Worm (Caenorhabditis elegans): ENCODE measurements around the gene pst-1.
A peak's percentile ranks its signal among the peaks of the same experiment; 100 is the strongest.

The pst-1 gene

ce11 chrV:5943167-5943566 is at the start of gene pst-1:
pst-1 (plus strand) TSS chrV:5943467.
- TF ChIP-seq flt-1 (GFP tag; IDR thresholded peaks at IDR 0.05): no peak
- no peak for TF ChIP-seq klf-2 (GFP tag; conservative IDR thresholded peaks at IDR 0.05)
- TF ChIP-seq ztf-29 (GFP tag; IDR thresholded peaks at IDR 0.05): no peak
- TF ChIP-seq med-1 (GFP tag; optimal IDR thresholded peaks at IDR 0.05; ENCODE audit: insufficient read depth): no peak
- TF ChIP-seq ztf-23 (GFP tag; IDR thresholded peaks at IDR 0.05): no peak

- no peak for TF ChIP-seq ref-1 (GFP tag; conservative IDR thresholded peaks at IDR 0.05)
- TF ChIP-seq cog-1 (tag; optimal IDR thresholded peaks at IDR 0.05): no peak
- TF ChIP-seq tab-1 (GFP tag; IDR thresholded peaks at IDR 0.05): no peak
- no peak for TF ChIP-seq med-1 (GFP tag; optimal IDR thresholded peaks at IDR 0.05; ENCODE audit: insufficient read depth)
- TF ChIP-seq T22C8.4 (GFP tag; IDR thresholded peaks at IDR 0.05): no peak
These were observed 48.2 kb upstream of the pst-1 start, which contains the start of gene grd-9 for ce11 chrV:5895021-5895420. grd-9 (plus strand) TSS chrV:5895321.

- TF ChIP-seq T22C8.4 (GFP tag; IDR thresholded peaks at IDR 0.05): no peak
- no peak for TF ChIP-seq cog-1 (tag; optimal IDR thresholded peaks at IDR 0.05)
- no peak for TF ChIP-seq ztf-29 (GFP tag; IDR thresholded peaks at IDR 0.05)
- no peak for TF ChIP-seq tab-1 (GFP tag; IDR thresholded peaks at IDR 0.05)
- no peak for TF ChIP-seq flt-1 (GFP tag; IDR thresholded peaks at IDR 0.05)
- no peak for TF ChIP-seq klf-2 (GFP tag; conservative IDR thresholded peaks at IDR 0.05)
- TF ChIP-seq med-1 (GFP tag; optimal IDR thresholded peaks at IDR 0.05; ENCODE audit: insufficient read depth): no peak
- TF ChIP-seq ztf-23 (GFP tag; IDR thresholded peaks at IDR 0.05): no peak
- TF ChIP-seq ref-1 (GFP tag; conservative IDR thresholded peaks at IDR 0.05): no peak
These were observed 43.3 kb upstream of the pst-1 start, which contains the start of gene srd-16 for ce11 chrV:5899940-5900339. srd-16 (minus strand) TSS chrV:5900040.

ce11 chrV:5901833-5902232 is 41.4 kb upstream of the pst-1 start, which contains the start of gene C04E6.5:
C04E6.5 (plus strand) TSS chrV:5902133.
- TF ChIP-seq ztf-23 (GFP tag; IDR thresholded peaks at IDR 0.05) (no peak), flt-1 (GFP tag; IDR thresholded peaks at IDR 0.05) (no peak), cog-1 (tag; optimal IDR thresholded peaks at IDR 0.05) (no peak), ztf-29 (GFP tag; IDR thresholded peaks at IDR 0.05) (no peak), tab-1 (GFP tag; IDR thresholded peaks at IDR 0.05) (no peak), ref-1 (GFP tag; conservative IDR thresholded peaks at IDR 0.05) (no peak), T22C8.4 (GFP tag; IDR thresholded peaks at IDR 0.05) (no peak), klf-2 (GFP tag; conservative IDR thresholded peaks at IDR 0.05) (no peak), med-1 (GFP tag; optimal IDR thresholded peaks at IDR 0.05; ENCODE audit: insufficient read depth) (no peak)

- TF ChIP-seq ztf-29 (GFP tag; IDR thresholded peaks at IDR 0.05): no peak
- no peak for TF ChIP-seq tab-1 (GFP tag; IDR thresholded peaks at IDR 0.05)
- no peak for TF ChIP-seq T22C8.4 (GFP tag; IDR thresholded peaks at IDR 0.05)
- TF ChIP-seq ztf-23 (GFP tag; IDR thresholded peaks at IDR 0.05): no peak
- no peak for TF ChIP-seq flt-1 (GFP tag; IDR thresholded peaks at IDR 0.05)
- no peak for TF ChIP-seq cog-1 (tag; optimal IDR thresholded peaks at IDR 0.05)
- TF ChIP-seq klf-2 (GFP tag; conservative IDR thresholded peaks at IDR 0.05): no peak
- no peak for TF ChIP-seq ref-1 (GFP tag; conservative IDR thresholded peaks at IDR 0.05)
- no peak for TF ChIP-seq med-1 (GFP tag; optimal IDR thresholded peaks at IDR 0.05; ENCODE audit: insufficient read depth)
These were observed 37.0 kb upstream of the pst-1 start, which contains the start of gene srd-15 for ce11 chrV:5906252-5906651. srd-15 (minus strand) TSS chrV:5906352.

- TF ChIP-seq klf-2 (GFP tag; conservative IDR thresholded peaks at IDR 0.05): no peak
- TF ChIP-seq ref-1 (GFP tag; conservative IDR thresholded peaks at IDR 0.05): no peak
- no peak for TF ChIP-seq med-1 (GFP tag; optimal IDR thresholded peaks at IDR 0.05; ENCODE audit: insufficient read depth)
- no peak for TF ChIP-seq ztf-23 (GFP tag; IDR thresholded peaks at IDR 0.05)
- TF ChIP-seq T22C8.4 (GFP tag; IDR thresholded peaks at IDR 0.05): no peak
- no peak for TF ChIP-seq flt-1 (GFP tag; IDR thresholded peaks at IDR 0.05)
- TF ChIP-seq tab-1 (GFP tag; IDR thresholded peaks at IDR 0.05): no peak
- no peak for TF ChIP-seq ztf-29 (GFP tag; IDR thresholded peaks at IDR 0.05)
- no peak for TF ChIP-seq cog-1 (tag; optimal IDR thresholded peaks at IDR 0.05)
These were observed 36.2 kb upstream of the pst-1 start, which contains the start of gene C04E6.4 for ce11 chrV:5907090-5907489. C04E6.4 (plus strand) TSS chrV:5907390.

- TF ChIP-seq ztf-23 (GFP tag; IDR thresholded peaks at IDR 0.05) (no peak), T22C8.4 (GFP tag; IDR thresholded peaks at IDR 0.05) (no peak), flt-1 (GFP tag; IDR thresholded peaks at IDR 0.05) (no peak), med-1 (GFP tag; optimal IDR thresholded peaks at IDR 0.05; ENCODE audit: insufficient read depth) (no peak), ztf-29 (GFP tag; IDR thresholded peaks at IDR 0.05) (no peak), tab-1 (GFP tag; IDR thresholded peaks at IDR 0.05) (no peak), cog-1 (tag; optimal IDR thresholded peaks at IDR 0.05) (no peak), klf-2 (GFP tag; conservative IDR thresholded peaks at IDR 0.05) (no peak), ref-1 (GFP tag; conservative IDR thresholded peaks at IDR 0.05) (no peak)
These were observed 30.8 kb upstream of the pst-1 start, which contains the start of gene C04E6.13 for ce11 chrV:5912426-5912825. C04E6.13 (plus strand) TSS chrV:5912726.

- no peak for TF ChIP-seq flt-1 (GFP tag; IDR thresholded peaks at IDR 0.05)
- no peak for TF ChIP-seq cog-1 (tag; optimal IDR thresholded peaks at IDR 0.05)
- TF ChIP-seq T22C8.4 (GFP tag; IDR thresholded peaks at IDR 0.05): no peak
- no peak for TF ChIP-seq tab-1 (GFP tag; IDR thresholded peaks at IDR 0.05)
- TF ChIP-seq ztf-29 (GFP tag; IDR thresholded peaks at IDR 0.05): no peak
- TF ChIP-seq med-1 (GFP tag; optimal IDR thresholded peaks at IDR 0.05; ENCODE audit: insufficient read depth): no peak
- TF ChIP-seq ref-1 (GFP tag; conservative IDR thresholded peaks at IDR 0.05): no peak
- TF ChIP-seq klf-2 (GFP tag; conservative IDR thresholded peaks at IDR 0.05): no peak
- no peak for TF ChIP-seq ztf-23 (GFP tag; IDR thresholded peaks at IDR 0.05)
These were observed 26.4 kb upstream of the pst-1 start for ce11 chrV:5916862-5917261.

- TF ChIP-seq med-1 (GFP tag; optimal IDR thresholded peaks at IDR 0.05; ENCODE audit: insufficient read depth) (no peak), flt-1 (GFP tag; IDR thresholded peaks at IDR 0.05) (peak; percentile 79), ztf-29 (GFP tag; IDR thresholded peaks at IDR 0.05) (no peak), cog-1 (tag; optimal IDR thresholded peaks at IDR 0.05) (peak; percentile 47), ztf-23 (GFP tag; IDR thresholded peaks at IDR 0.05) (peak; percentile 72; the same call in 1 of the 2 replicates), klf-2 (GFP tag; conservative IDR thresholded peaks at IDR 0.05) (0 out of 2 replicates have a peak, but pooled peaks have one; percentile 49), ref-1 (GFP tag; conservative IDR thresholded peaks at IDR 0.05) (no peak), tab-1 (GFP tag; IDR thresholded peaks at IDR 0.05) (no peak), T22C8.4 (GFP tag; IDR thresholded peaks at IDR 0.05) (no peak)
These were observed 25.6 kb upstream of the pst-1 start, which contains the start of gene lrpr-1 for ce11 chrV:5917707-5918106. lrpr-1 (minus strand) TSS chrV:5917891.

Data from whole organism, midembryonic.